Fruit fly (Drosophila melanogaster) whole organism, embryonic: ENCODE data around the gene CG43085.

ENCODE experiments used
- Adf1 ChIP-seq: fragments of 200-800 bp; sonication (Bioruptor generic); IDR thresholded peaks from 2 replicates; pipeline ENCODE4 v1.3.6; 2022; ENCODE audit warnings: missing biosample characterization, missing genetic modification characterization
- CG10147 ChIP-seq: fragments of 200-800 bp; sonication (Bioruptor generic); optimal IDR thresholded peaks from 2 replicates; lab custom pipeline; 2019; ENCODE audit warnings: missing biosample characterization, mild to moderate bottlenecking, missing genetic modification characterization, moderate library complexity
- CG10267 ChIP-seq: fragments of 200-800 bp; sonication (Bioruptor generic); optimal IDR thresholded peaks from 2 replicates; lab custom pipeline; 2018; ENCODE audit warnings: missing biosample characterization, mild to moderate bottlenecking, missing genetic modification characterization, moderate library complexity
- CG11696 ChIP-seq: fragments of 200-800 bp; sonication (Bioruptor generic); IDR thresholded peaks from 2 replicates; pipeline ENCODE4 v1.3.6; 2022; ENCODE audit warnings: missing biosample characterization, missing genetic modification characterization
- CG12155 ChIP-seq: fragments of 200-800 bp; sonication (Bioruptor generic); optimal IDR thresholded peaks from 3 replicates; lab custom pipeline; 2016; ENCODE audit warnings: missing biosample characterization, missing genetic modification characterization
- CG1233 ChIP-seq: fragments of 200-800 bp; sonication (Bioruptor generic); optimal IDR thresholded peaks from 4 replicates; lab custom pipeline; 2018; ENCODE audit warnings: missing biosample characterization, mild to moderate bottlenecking, missing genetic modification characterization
- CG12769 ChIP-seq: fragments of 200-800 bp; sonication (Bioruptor generic); optimal IDR thresholded peaks from 2 replicates; lab custom pipeline; 2019; ENCODE audit warnings: missing biosample characterization, mild to moderate bottlenecking, missing genetic modification characterization, moderate library complexity
- CG13775 ChIP-seq: fragments of 200-800 bp; sonication (Bioruptor generic); optimal IDR thresholded peaks from 3 replicates; lab custom pipeline; 2017; ENCODE audit warnings: missing biosample characterization, mild to moderate bottlenecking, missing genetic modification characterization
- CG15601 ChIP-seq: fragments of 200-800 bp; sonication (Bioruptor generic); optimal IDR thresholded peaks from 3 replicates; lab custom pipeline; 2019; ENCODE audit warnings: missing biosample characterization, mild to moderate bottlenecking, missing genetic modification characterization, moderate library complexity
- CG16813 ChIP-seq: fragments of 200-800 bp; sonication (Bioruptor generic); IDR thresholded peaks from 3 replicates; pipeline ENCODE4 v1.3.6; 2022; ENCODE audit warnings: missing biosample characterization, missing genetic modification characterization; ENCODE audit not compliant: partially characterized antibody
- CG17829 ChIP-seq: fragments of 200-800 bp; optimal IDR thresholded peaks from 2 replicates; lab custom pipeline; 2019; ENCODE audit warnings: missing biosample characterization, mild to moderate bottlenecking, missing genetic modification characterization, moderate library complexity
- CG30020 ChIP-seq: fragments of 200-800 bp; optimal IDR thresholded peaks from 2 replicates; lab custom pipeline; 2019; ENCODE audit warnings: missing biosample characterization, mild to moderate bottlenecking, missing genetic modification characterization, moderate library complexity
- CG31365 ChIP-seq: fragments of 200-800 bp; sonication (Bioruptor generic); optimal IDR thresholded peaks from 2 replicates; lab custom pipeline; 2018; ENCODE audit warnings: missing biosample characterization, mild to moderate bottlenecking, missing genetic modification characterization
- CG8290 ChIP-seq, 3 experiments: fragments of 200-800 bp; sonication (Bioruptor generic); optimal IDR thresholded peaks; 2 replicates each; lab custom pipeline; 2016 to 2019; ENCODE audit warnings: missing biosample characterization in 3 of 3, missing genetic modification characterization in 3 of 3, mild to moderate bottlenecking in 2 of 3, moderate library complexity in 1 of 3
- CG8944 ChIP-seq: fragments of 200-800 bp; sonication (Bioruptor generic); optimal IDR thresholded peaks from 3 replicates; lab custom pipeline; 2016; ENCODE audit warnings: missing biosample characterization, missing genetic modification characterization
- CG9215 ChIP-seq: fragments of 200-800 bp; sonication (Bioruptor generic); IDR thresholded peaks from 2 replicates; pipeline ENCODE4 v1.3.6; 2022; ENCODE audit warnings: missing biosample characterization, missing genetic modification characterization
- CG9609 ChIP-seq: fragments of 200-800 bp; sonication (Bioruptor generic); optimal IDR thresholded peaks from 3 replicates; lab custom pipeline; 2016; ENCODE audit warnings: missing biosample characterization, missing genetic modification characterization
- Dad ChIP-seq: fragments of 200-800 bp; sonication (Bioruptor generic); optimal IDR thresholded peaks from 3 replicates; lab custom pipeline; 2016; ENCODE audit warnings: missing biosample characterization, missing genetic modification characterization
- Dbx ChIP-seq: fragments of 200-800 bp; sonication (Bioruptor generic); IDR thresholded peaks from 3 replicates; pipeline ENCODE4 v1.3.6; 2022; ENCODE audit warnings: missing biosample characterization, missing genetic modification characterization
- Dp ChIP-seq: fragments of 200-800 bp; sonication (Bioruptor generic); optimal IDR thresholded peaks from 2 replicates; lab custom pipeline; 2018; ENCODE audit warnings: missing biosample characterization, mild to moderate bottlenecking, missing genetic modification characterization, moderate library complexity
- ERR ChIP-seq: fragments of 200-800 bp; sonication (Bioruptor generic); optimal IDR thresholded peaks from 2 replicates; lab custom pipeline; 2016; ENCODE audit warnings: missing biosample characterization, missing genetic modification characterization
- Fer1 ChIP-seq: fragments of 200-800 bp; sonication (Bioruptor generic); optimal IDR thresholded peaks from 2 replicates; lab custom pipeline; 2017; ENCODE audit warnings: missing biosample characterization, mild to moderate bottlenecking, missing genetic modification characterization
- HLH54F ChIP-seq: fragments of 200-800 bp; sonication (Bioruptor generic); optimal IDR thresholded peaks from 3 replicates; lab custom pipeline; 2016; ENCODE audit warnings: missing biosample characterization, missing genetic modification characterization
- HmgZ ChIP-seq: fragments of 200-800 bp; sonication (Bioruptor generic); optimal IDR thresholded peaks from 2 replicates; lab custom pipeline; 2018; ENCODE audit warnings: missing biosample characterization, mild to moderate bottlenecking, missing genetic modification characterization
- Med ChIP-seq: fragments of 200-800 bp; sonication (Bioruptor generic); peaks from one replicate; lab custom pipeline; 2016; ENCODE audit warnings: missing biosample characterization, missing genetic modification characterization, mild to moderate bottlenecking, inconsistent platforms, moderate library complexity
- Rfx ChIP-seq: fragments of 200-800 bp; sonication (Bioruptor generic); IDR thresholded peaks from 2 replicates; pipeline ENCODE4 v1.3.6; 2022; ENCODE audit warnings: missing biosample characterization, missing genetic modification characterization
- Rx ChIP-seq: fragments of 200-800 bp; sonication (Bioruptor generic); IDR thresholded peaks from 2 replicates; pipeline ENCODE4 v1.3.6; 2022; ENCODE audit warnings: missing biosample characterization, missing genetic modification characterization
- Xbp1 ChIP-seq: fragments of 200-800 bp; sonication (Bioruptor generic); optimal IDR thresholded peaks from 3 replicates; lab custom pipeline; 2016; ENCODE audit warnings: missing biosample characterization, mild to moderate bottlenecking, missing genetic modification characterization
- ash1 ChIP-seq: fragments of 200-800 bp; sonication (Bioruptor generic); optimal IDR thresholded peaks from 2 replicates; lab custom pipeline; 2018; ENCODE audit warnings: missing biosample characterization, mild to moderate bottlenecking, missing genetic modification characterization
- ato ChIP-seq: fragments of 200-800 bp; sonication (Bioruptor generic); IDR thresholded peaks from 2 replicates; pipeline ENCODE4 v1.3.6; 2022; ENCODE audit warnings: missing biosample characterization, missing genetic modification characterization; ENCODE audit not compliant: partially characterized antibody
- bbx ChIP-seq: fragments of 200-800 bp; sonication (Bioruptor generic); IDR thresholded peaks from 2 replicates; pipeline ENCODE4 v1.3.6; 2022; ENCODE audit warnings: missing biosample characterization, missing genetic modification characterization; ENCODE audit not compliant: partially characterized antibody
- cad ChIP-seq: fragments of >200 bp; optimal IDR thresholded peaks from 2 replicates; lab custom pipeline; 2017; ENCODE audit warnings: missing biosample characterization, missing genetic modification characterization
- cg ChIP-seq: fragments of 200-800 bp; sonication (Bioruptor generic); optimal IDR thresholded peaks from 3 replicates; lab custom pipeline; 2019; ENCODE audit warnings: missing biosample characterization, mild to moderate bottlenecking, missing genetic modification characterization, moderate library complexity
- inv ChIP-seq: fragments of 200-800 bp; sonication (Bioruptor generic); IDR thresholded peaks from 2 replicates; pipeline ENCODE4 v1.3.6; 2022; ENCODE audit warnings: missing biosample characterization, missing genetic modification characterization; ENCODE audit not compliant: partially characterized antibody
- kah ChIP-seq: fragments of 200-800 bp; sonication (Bioruptor generic); optimal IDR thresholded peaks from 2 replicates; lab custom pipeline; 2018; ENCODE audit warnings: missing biosample characterization, mild to moderate bottlenecking, missing genetic modification characterization
- knrl ChIP-seq: fragments of 200-800 bp; sonication (Bioruptor generic); IDR thresholded peaks from 3 replicates; pipeline ENCODE4 v1.3.6; 2022; ENCODE audit warnings: missing biosample characterization, missing genetic modification characterization; ENCODE audit not compliant: partially characterized antibody
- lbe ChIP-seq: fragments of 200-800 bp; sonication (Bioruptor generic); optimal IDR thresholded peaks from 2 replicates; lab custom pipeline; 2016; ENCODE audit warnings: missing biosample characterization, mild to moderate bottlenecking, missing genetic modification characterization
- lola ChIP-seq, 3 experiments: fragments of >200 bp in 2 of 3; fragments of 200-800 bp in 1 of 3; sonication (Bioruptor generic) in 1 of 3; optimal IDR thresholded peaks; 2 replicates each; lab custom pipeline; 2017 to 2019; ENCODE audit warnings: missing biosample characterization in 3 of 3, missing genetic modification characterization in 3 of 3, mild to moderate bottlenecking in 1 of 3, moderate library complexity in 1 of 3
- nau ChIP-seq: fragments of 200-800 bp; sonication (Bioruptor generic); optimal IDR thresholded peaks from 3 replicates; lab custom pipeline; 2017; ENCODE audit warnings: missing biosample characterization, mild to moderate bottlenecking, missing genetic modification characterization, missing genetic modification reagents
- nmo ChIP-seq: fragments of 200-800 bp; sonication (Bioruptor generic); optimal IDR thresholded peaks from 2 replicates; lab custom pipeline; 2018; ENCODE audit warnings: missing biosample characterization, mild to moderate bottlenecking, missing genetic modification characterization, moderate library complexity
- nom ChIP-seq: fragments of 200-800 bp; sonication (Bioruptor generic); optimal IDR thresholded peaks from 2 replicates; lab custom pipeline; 2017; ENCODE audit warnings: missing biosample characterization, missing genetic modification characterization, mild to moderate bottlenecking, moderate library complexity, missing genetic modification reagents
- pho ChIP-seq: fragments of 200-800 bp; sonication (Bioruptor generic); optimal IDR thresholded peaks from 2 replicates; lab custom pipeline; 2016; ENCODE audit warnings: missing biosample characterization, missing genetic modification characterization
- pum ChIP-seq: fragments of 200-800 bp; sonication (Bioruptor generic); optimal IDR thresholded peaks from 2 replicates; lab custom pipeline; 2016; ENCODE audit warnings: missing biosample characterization, missing genetic modification characterization
- scrt ChIP-seq: fragments of 200-800 bp; sonication (Bioruptor generic); optimal IDR thresholded peaks from 2 replicates; lab custom pipeline; 2018; ENCODE audit warnings: missing biosample characterization, mild to moderate bottlenecking, missing genetic modification characterization, moderate library complexity
- slou ChIP-seq: fragments of 200-800 bp; sonication (Bioruptor generic); optimal IDR thresholded peaks from 3 replicates; lab custom pipeline; 2016; ENCODE audit warnings: missing biosample characterization, missing genetic modification characterization
- sqz ChIP-seq: fragments of 200-800 bp; sonication (Bioruptor generic); optimal IDR thresholded peaks from 3 replicates; lab custom pipeline; 2018; ENCODE audit warnings: missing biosample characterization, mild to moderate bottlenecking, missing genetic modification characterization
- sr ChIP-seq: fragments of 200-800 bp; sonication (Bioruptor generic); IDR thresholded peaks from 3 replicates; pipeline ENCODE4 v1.3.6; 2022; ENCODE audit warnings: missing biosample characterization, missing genetic modification characterization
- stwl ChIP-seq: fragments of 200-800 bp; sonication (Bioruptor generic); optimal IDR thresholded peaks from 3 replicates; lab custom pipeline; 2018; ENCODE audit warnings: missing biosample characterization, mild to moderate bottlenecking, missing genetic modification characterization, moderate library complexity
- vvl ChIP-seq: fragments of 200-800 bp; sonication (Bioruptor generic); IDR thresholded peaks from 2 replicates; pipeline ENCODE4 v1.3.6; 2022; ENCODE audit warnings: missing biosample characterization, missing genetic modification characterization

Gene CG43085

DNA sequence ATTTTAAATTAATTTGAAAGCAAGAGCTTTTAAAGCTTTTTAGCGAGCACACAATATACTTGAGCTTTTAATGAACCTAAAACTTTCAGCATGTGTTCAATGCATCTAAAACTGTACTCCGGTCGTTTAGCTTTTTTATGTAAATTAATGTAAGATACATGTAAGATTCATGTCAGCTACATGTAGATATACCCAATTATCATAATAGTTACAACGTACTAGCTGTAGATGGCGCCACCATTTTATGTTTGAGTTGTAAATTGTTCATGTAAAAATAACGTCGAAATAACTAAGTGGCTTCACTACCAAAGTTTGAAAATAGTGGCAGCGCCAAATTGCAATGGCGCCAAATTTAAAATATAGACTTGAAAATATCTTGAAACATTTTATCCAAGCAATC is 49.6 kb downstream of the CG43085 start (continued):
- TF ChIP-seq CG31365 (tag; lab: Kevin White, UChicago) (peak; percentile 21), CG10267 (tag; lab: Kevin White, UChicago) (peak; percentile 55), Rfx (GFP tag; lab: Robert Waterston, UW) (peak; percentile 60), CG30020 (no peak), ash1 (GFP tag; lab: Kevin White, UChicago) (no peak), pum (GFP tag; lab: Kevin White, UChicago) (peak; percentile 16), kah (GFP tag; lab: Kevin White, UChicago) (no peak), CG12155 (GFP tag; lab: Kevin White, UChicago) (peak; percentile 22), CG9609 (GFP tag; lab: Kevin White, UChicago) (no peak), Dbx (GFP tag; lab: Robert Waterston, UW) (peak; percentile 62), nau (GFP tag; lab: Kevin White, UChicago) (peak; percentile 44), lbe (peak; percentile 66), Med (GFP tag; lab: Kevin White, UChicago) (peak; percentile 92), stwl (peak; percentile 52), CG8944 (no peak), CG1233 (no peak), nmo (GFP tag; lab: Kevin White, UChicago) (peak; percentile 27), cad (GFP tag; lab: Kevin White, UChicago) (peak; percentile 15), CG10147 (GFP tag; lab: Kevin White, UChicago) (peak; percentile 56), ato (GFP tag; lab: Robert Waterston, UW) (no peak), Fer1 (GFP tag; lab: Kevin White, UChicago) (peak; percentile 5), vvl (GFP tag; lab: Robert Waterston, UW) (peak; percentile 96), CG9215 (GFP tag; lab: Robert Waterston, UW) (no peak), nom (peak; percentile 62), lola (GFP tag; optimal IDR thresholded peaks at IDR 0.05; lab: Kevin White, UChicago) (peak in 1 of 3 experiments; percentile 17), CG16813 (peak; percentile 61; the same call in 2 of the 3 replicates), cg (GFP tag; lab: Kevin White, UChicago) (no peak), CG8290 (GFP tag; optimal IDR thresholded peaks at IDR 0.05; lab: Kevin White, UChicago) (peak; percentile 11), CG8290 (tag; optimal IDR thresholded peaks at IDR 0.05; lab: Kevin White, UChicago) (peak in 1 of 2 experiments; percentile 49), CG15601 (peak; percentile 59), knrl (GFP tag; lab: Robert Waterston, UW) (peak; percentile 73), CG13775 (no peak), ERR (GFP tag; lab: Kevin White, UChicago) (peak; percentile 9), pho (peak; percentile 41), Xbp1 (GFP tag; lab: Kevin White, UChicago) (peak; percentile 36), CG12769 (tag; lab: Kevin White, UChicago) (peak; percentile 23), CG17829 (tag; lab: Kevin White, UChicago) (peak; percentile 30), inv (GFP tag; lab: Robert Waterston, UW) (peak; percentile 38; the same call in 1 of the 2 replicates), Dad (GFP tag; lab: Kevin White, UChicago) (peak; percentile 10), sr (no peak), scrt (GFP tag; lab: Kevin White, UChicago) (no peak), CG11696 (GFP tag; lab: Robert Waterston, UW) (no peak), Rx (GFP tag; lab: Robert Waterston, UW) (no peak), HmgZ (peak; percentile 86), Adf1 (GFP tag; lab: Robert Waterston, UW) (no peak), HLH54F (GFP tag; lab: Kevin White, UChicago) (no peak), bbx (GFP tag; lab: Robert Waterston, UW) (peak; percentile 61; the same call in 1 of the 2 replicates), slou (GFP tag; lab: Kevin White, UChicago) (peak; percentile 2), Dp (GFP tag; lab: Kevin White, UChicago) (peak; percentile 99), sqz (GFP tag; lab: Kevin White, UChicago) (no peak)
